Worm (Caenorhabditis elegans) whole organism, mixed stage, embryonic: Measurements from ENCODE around the gene osm-9.

Experiments used
- M03D4.4 ChIP-seq: sonication (generic microtip); optimal IDR thresholded peaks from 2 replicates; lab custom pipeline; 2017; ENCODE audit warnings: mild to moderate bottlenecking, missing genetic modification characterization, missing compliant biosample characterization
- bed-3 ChIP-seq: fragments of 200-800 bp; sonication (Bioruptor generic); optimal IDR thresholded peaks from 3 replicates; lab custom pipeline; 2018; ENCODE audit warnings: mild to moderate bottlenecking, missing genetic modification characterization, moderate library complexity, missing compliant biosample characterization
- blmp-1 ChIP-seq: fragments of 150-350 bp; optimal IDR thresholded peaks from 2 replicates; lab custom pipeline; 2014; ENCODE audit warnings: missing biosample characterization, missing genetic modification characterization
- ceh-39 ChIP-seq: fragments of 150-350 bp; optimal IDR thresholded peaks from 2 replicates; lab custom pipeline; 2014; ENCODE audit warnings: missing biosample characterization, missing genetic modification characterization
- ceh-43 ChIP-seq: fragments of 200-800 bp; sonication (Bioruptor generic); optimal IDR thresholded peaks from 2 replicates; lab custom pipeline; 2018; ENCODE audit warnings: mild to moderate bottlenecking, missing genetic modification characterization, moderate library complexity, missing compliant biosample characterization
- ceh-83 ChIP-seq: fragments of 200-800 bp; sonication (Bioruptor generic); optimal IDR thresholded peaks from 2 replicates; lab custom pipeline; 2018; ENCODE audit warnings: mild to moderate bottlenecking, missing genetic modification characterization, missing compliant biosample characterization
- ces-1 ChIP-seq: fragments of 150-350 bp; optimal IDR thresholded peaks from 2 replicates; lab custom pipeline; 2014; ENCODE audit warnings: missing biosample characterization, missing genetic modification reagents, missing genetic modification characterization
- cnd-1 ChIP-seq: fragments of 200-800 bp; sonication (Bioruptor generic); optimal IDR thresholded peaks from 2 replicates; lab custom pipeline; 2018; ENCODE audit warnings: mild to moderate bottlenecking, missing genetic modification characterization, missing compliant biosample characterization
- drap-1 ChIP-seq: fragments of 200-800 bp; sonication (Bioruptor generic); optimal IDR thresholded peaks from 3 replicates; lab custom pipeline; 2018; ENCODE audit warnings: mild to moderate bottlenecking, missing genetic modification characterization, missing compliant biosample characterization
- elt-3 ChIP-seq: fragments of 150-350 bp; optimal IDR thresholded peaks from 2 replicates; lab custom pipeline; 2014; ENCODE audit warnings: missing biosample characterization, missing genetic modification characterization
- flh-1 ChIP-seq: fragments of 200-800 bp; sonication (Bioruptor generic); optimal IDR thresholded peaks from 2 replicates; lab custom pipeline; 2018; ENCODE audit warnings: mild to moderate bottlenecking, missing genetic modification characterization, moderate library complexity, missing compliant biosample characterization
- ham-2 ChIP-seq: fragments of 200-800 bp; sonication (Bioruptor generic); optimal IDR thresholded peaks from 2 replicates; lab custom pipeline; 2018; ENCODE audit warnings: mild to moderate bottlenecking, missing genetic modification characterization, missing compliant biosample characterization
- hlh-1 ChIP-seq: fragments of 150-350 bp; optimal IDR thresholded peaks from 2 replicates; lab custom pipeline; 2014; ENCODE audit warnings: missing biosample characterization, missing genetic modification reagents, missing genetic modification characterization
- lin-32 ChIP-seq: fragments of 200-800 bp; sonication (Bioruptor generic); optimal IDR thresholded peaks from 2 replicates; lab custom pipeline; 2018; ENCODE audit warnings: mild to moderate bottlenecking, missing genetic modification characterization, missing compliant biosample characterization
- mab-5 ChIP-seq: fragments of 150-350 bp; optimal IDR thresholded peaks from 2 replicates; lab custom pipeline; 2014; ENCODE audit warnings: missing biosample characterization, missing genetic modification characterization
- mep-1 ChIP-seq: fragments of 150-350 bp; optimal IDR thresholded peaks from 2 replicates; lab custom pipeline; 2017; ENCODE audit warnings: missing biosample characterization, missing genetic modification reagents, missing genetic modification characterization, inconsistent platforms
- mls-2 ChIP-seq: sonication (generic microtip); optimal IDR thresholded peaks from 2 replicates; lab custom pipeline; 2016; ENCODE audit warnings: mild to moderate bottlenecking, missing genetic modification characterization, moderate library complexity, missing compliant biosample characterization
- nhr-12 ChIP-seq: fragments of 150-350 bp; optimal IDR thresholded peaks from 2 replicates; lab custom pipeline; 2014; ENCODE audit warnings: missing biosample characterization, missing genetic modification characterization
- nhr-2 ChIP-seq: fragments of 150-350 bp; optimal IDR thresholded peaks from 2 replicates; lab custom pipeline; 2014; ENCODE audit warnings: missing biosample characterization, missing genetic modification characterization
- nhr-28 ChIP-seq: fragments of 150-350 bp; optimal IDR thresholded peaks from 2 replicates; lab custom pipeline; 2014; ENCODE audit warnings: missing biosample characterization, missing genetic modification characterization
- nhr-76 ChIP-seq: sonication (generic microtip); optimal IDR thresholded peaks from 2 replicates; lab custom pipeline; 2017; ENCODE audit warnings: missing biosample characterization, missing genetic modification characterization
- pha-4 ChIP-seq: fragments of 150-350 bp; optimal IDR thresholded peaks from 2 replicates; lab custom pipeline; 2018; ENCODE audit warnings: missing biosample characterization, missing genetic modification reagents, missing genetic modification characterization
- snpc-4 ChIP-seq: fragments of 150-350 bp; optimal IDR thresholded peaks from 2 replicates; lab custom pipeline; 2014; ENCODE audit warnings: missing biosample characterization, missing genetic modification characterization
- sptf-1 ChIP-seq: sonication (generic microtip); optimal IDR thresholded peaks from 2 replicates; lab custom pipeline; 2017; ENCODE audit warnings: mild to moderate bottlenecking, missing genetic modification characterization, moderate library complexity, missing compliant biosample characterization
- tbx-8 ChIP-seq: fragments of 200-800 bp; sonication (Bioruptor generic); optimal IDR thresholded peaks from 2 replicates; lab custom pipeline; 2018; ENCODE audit warnings: mild to moderate bottlenecking, missing genetic modification characterization, moderate library complexity, missing compliant biosample characterization
- unc-120 ChIP-seq: sonication (generic microtip); optimal IDR thresholded peaks from 2 replicates; lab custom pipeline; 2017; ENCODE audit warnings: missing genetic modification characterization, missing compliant biosample characterization; ENCODE audit not compliant: poor library complexity, severe bottlenecking
- unc-39 ChIP-seq: fragments of 150-350 bp; optimal IDR thresholded peaks from 2 replicates; lab custom pipeline; 2014; ENCODE audit warnings: missing biosample characterization, missing genetic modification characterization
- unc-62 ChIP-seq: fragments of 150-350 bp; optimal IDR thresholded peaks from 2 replicates; lab custom pipeline; 2014; ENCODE audit warnings: missing biosample characterization, missing genetic modification reagents, missing genetic modification characterization
- zip-8 ChIP-seq: fragments of 150-350 bp; optimal IDR thresholded peaks from 2 replicates; lab custom pipeline; 2014; ENCODE audit warnings: missing biosample characterization, missing genetic modification characterization
- ztf-11 ChIP-seq: fragments of 150-350 bp; optimal IDR thresholded peaks from 2 replicates; lab custom pipeline; 2014; ENCODE audit warnings: missing biosample characterization, missing genetic modification characterization

The osm-9 gene

ce11 chrIV:3514467-3514866 is 42.8 kb downstream of the osm-9 start, which contains the start of gene tsg-101:
TSS of gene tsg-101 (minus strand) at chrIV:3514567.
- no peak for TF ChIP-seq ham-2 (GFP tag; lab: Kevin White, UChicago)
- TF ChIP-seq ceh-43 (GFP tag; lab: Kevin White, UChicago), result no peak
- no peak for TF ChIP-seq ceh-39 (tag; lab: Kevin White, UChicago)
- TF ChIP-seq nhr-28, result no peak
- TF ChIP-seq sptf-1 (tag; lab: Kevin White, UChicago), result no peak

ce11 chrIV:3509477-3510063 is 47.7 kb downstream of the osm-9 start, which contains the start of gene ced-10:
TSS of gene ced-10 (minus strand) at chrIV:3509527.
- TF ChIP-seq drap-1 (GFP tag; lab: Kevin White, UChicago), result no peak
- TF ChIP-seq bed-3 (GFP tag; lab: Kevin White, UChicago), result no peak
- no peak for TF ChIP-seq mep-1 (tag; lab: Kevin White, UChicago)
- no peak for TF ChIP-seq nhr-28
- TF ChIP-seq ceh-39 (tag; lab: Kevin White, UChicago), result no peak
- no peak for TF ChIP-seq M03D4.4 (tag; lab: Kevin White, UChicago)
- TF ChIP-seq ces-1, result no peak
- no peak for TF ChIP-seq pha-4 (tag; lab: Kevin White, UChicago)
- no peak for TF ChIP-seq blmp-1 (tag; lab: Kevin White, UChicago)
- no peak for TF ChIP-seq unc-62 (GFP tag; lab: Kevin White, UChicago)
- no peak for TF ChIP-seq ztf-11 (tag; lab: Kevin White, UChicago)
- no peak for TF ChIP-seq nhr-12 (tag; lab: Kevin White, UChicago)
- no peak for TF ChIP-seq lin-32
- no peak for TF ChIP-seq nhr-76 (tag; lab: Kevin White, UChicago)
- TF ChIP-seq ceh-43 (GFP tag; lab: Kevin White, UChicago), result no peak
- TF ChIP-seq flh-1, result no peak

ce11 chrIV:3505940-3506339 is 51.3 kb downstream of the osm-9 start:
- TF ChIP-seq ham-2 (GFP tag; lab: Kevin White, UChicago) (no peak), zip-8 (tag; lab: Kevin White, UChicago) (no peak), mab-5 (tag; lab: Kevin White, UChicago) (no peak), nhr-28 (no peak), ceh-83 (no peak), unc-120 (tag; lab: Kevin White, UChicago) (no peak)

- TF ChIP-seq unc-39 (no peak), ces-1 (no peak), mep-1 (tag; lab: Kevin White, UChicago) (no peak), snpc-4 (tag; lab: Kevin White, UChicago) (no peak), ceh-83 (no peak), nhr-12 (tag; lab: Kevin White, UChicago) (no peak), cnd-1 (no peak), mls-2 (tag; lab: Kevin White, UChicago) (no peak), tbx-8 (GFP tag; lab: Kevin White, UChicago) (no peak), lin-32 (no peak), unc-120 (tag; lab: Kevin White, UChicago) (no peak), nhr-2 (tag; lab: Kevin White, UChicago) (no peak), nhr-76 (tag; lab: Kevin White, UChicago) (no peak), M03D4.4 (tag; lab: Kevin White, UChicago) (no peak), elt-3 (tag; lab: Kevin White, UChicago) (no peak), ztf-11 (tag; lab: Kevin White, UChicago) (no peak), blmp-1 (tag; lab: Kevin White, UChicago) (no peak), bed-3 (GFP tag; lab: Kevin White, UChicago) (no peak), pha-4 (tag; lab: Kevin White, UChicago) (no peak), sptf-1 (tag; lab: Kevin White, UChicago) (no peak)
- TF ChIP-seq, all 35 proteins: peak for 0
These were observed 53.1 kb downstream of the osm-9 start, which contains the start of gene srz-83 for ce11 chrIV:3504144-3504543. TSS of gene srz-83 (plus strand) at chrIV:3504444.

- no peak for TF ChIP-seq nhr-12 (tag; lab: Kevin White, UChicago)
- TF ChIP-seq zip-8 (tag; lab: Kevin White, UChicago), result peak; percentile 98
- no peak for TF ChIP-seq hlh-1 (tag; lab: Kevin White, UChicago)
- TF ChIP-seq unc-39, result no peak
- no peak for TF ChIP-seq mab-5 (tag; lab: Kevin White, UChicago)
- TF ChIP-seq ceh-83, result no peak
- no peak for TF ChIP-seq unc-62 (GFP tag; lab: Kevin White, UChicago)
These were observed 55.1 kb downstream of the osm-9 start for ce11 chrIV:3501981-3502736.
